Worm (Caenorhabditis elegans) whole organism, L1 larva: ENCODE measurements around the gene F22E5.1.

Experiments
- elt-2 ChIP-seq: sonication (generic microtip); optimal IDR thresholded peaks from 2 replicates; lab custom pipeline; 2016; ENCODE audit warnings: missing genetic modification characterization, mild to moderate bottlenecking, inconsistent platforms, missing compliant biosample characterization, missing genetic modification reagents
- fos-1 ChIP-seq: fragments of 150-350 bp; optimal IDR thresholded peaks from 2 replicates; lab custom pipeline; 2014; ENCODE audit warnings: missing biosample characterization, missing genetic modification characterization

- TF ChIP-seq fos-1 (no peak), elt-2 (no peak)
Observed at ce11 chrII:2640982-2641381, 32.6 kb upstream of the F22E5.1 start, which contains the start of gene F22E5.23.
